Fruit fly (Drosophila melanogaster): ENCODE measurements around the gene gammaCOP.

- TF ChIP-seq usp (GFP tag; optimal IDR thresholded peaks at IDR 0.05) = no peak
- no peak for TF ChIP-seq CG8478 (optimal IDR thresholded peaks at IDR 0.05)
- TF ChIP-seq pan (optimal IDR thresholded peaks at IDR 0.05) = no peak
- TF ChIP-seq psq (optimal IDR thresholded peaks at IDR 0.05) = no peak
- TF ChIP-seq Dll (optimal IDR thresholded peaks at IDR 0.05) = no peak
These were observed 20.4 kb downstream of the gammaCOP start, which contains the start of gene CG1774 for dm6 chr3R:31592256-31592879.

Data from whole organism.